Worm (Caenorhabditis elegans) whole organism, L4 larva: ENCODE results near the gene apx-1.

ENCODE experiments used
- F26F4.8 ChIP-seq: fragments of 200-800 bp; sonication (Bioruptor generic); conservative IDR thresholded peaks from 2 replicates; pipeline ENCODE4 v1.3.6; 2022; ENCODE audit warnings: missing genetic modification characterization, missing compliant biosample characterization
- F37D6.2 ChIP-seq: sonication (generic microtip); optimal IDR thresholded peaks from 2 replicates; lab custom pipeline; 2016; ENCODE audit warnings: mild to moderate bottlenecking, missing genetic modification characterization, missing compliant biosample characterization
- T26A8.4 ChIP-seq: fragments of 200-800 bp; sonication (Bioruptor generic); IDR thresholded peaks from 2 replicates; pipeline ENCODE4 v1.3.6; 2022; ENCODE audit warnings: missing genetic modification characterization, missing compliant biosample characterization
- Y75B8A.6 ChIP-seq: fragments of 200-800 bp; sonication (Bioruptor generic); IDR thresholded peaks from 2 replicates; pipeline ENCODE4 v1.3.6; 2022; ENCODE audit warnings: missing genetic modification reagents, missing genetic modification characterization, missing compliant biosample characterization
- ZK337.2 ChIP-seq: fragments of 200-800 bp; sonication (Bioruptor generic); IDR thresholded peaks from 2 replicates; pipeline ENCODE4 v1.3.6; 2022; ENCODE audit warnings: missing genetic modification reagents, missing genetic modification characterization, missing compliant biosample characterization
- aly-2 ChIP-seq: sonication (generic microtip); optimal IDR thresholded peaks from 2 replicates; lab custom pipeline; 2018; ENCODE audit warnings: missing biosample characterization, missing genetic modification characterization
- ama-1 ChIP-seq: fragments of 150-350 bp; optimal IDR thresholded peaks from 2 replicates; lab custom pipeline; 2014; ENCODE audit warnings: inconsistent platforms, mixed read lengths
- arid-1 ChIP-seq: fragments of 200-800 bp; sonication (Bioruptor generic); conservative IDR thresholded peaks from 2 replicates; pipeline ENCODE4 v1.3.6; 2022; ENCODE audit warnings: missing genetic modification reagents, missing genetic modification characterization, missing compliant biosample characterization
- attf-4 ChIP-seq: sonication (generic microtip); optimal IDR thresholded peaks from 3 replicates; lab custom pipeline; 2017; ENCODE audit warnings: missing biosample characterization, missing genetic modification characterization
- ceh-28 ChIP-seq: fragments of 150-350 bp; optimal IDR thresholded peaks from 2 replicates; lab custom pipeline; 2014; ENCODE audit warnings: missing biosample characterization, missing genetic modification reagents, missing genetic modification characterization
- ceh-44 ChIP-seq: fragments of 200-800 bp; sonication (Bioruptor generic); IDR thresholded peaks from 2 replicates; pipeline ENCODE4 v1.3.6; 2022; ENCODE audit warnings: missing genetic modification reagents, missing genetic modification characterization, missing compliant biosample characterization
- daf-16 ChIP-seq, 3 experiments: sonication (generic microtip); optimal IDR thresholded peaks; 2 replicates each; lab custom pipeline; 2016 to 2017; ENCODE audit warnings: missing genetic modification characterization in 3 of 3, missing genetic modification reagents in 3 of 3, mild to moderate bottlenecking in 2 of 3, missing compliant biosample characterization in 2 of 3, missing biosample characterization in 1 of 3, moderate library complexity in 1 of 3
- daf-19 ChIP-seq: fragments of 200-800 bp; sonication (Bioruptor generic); conservative IDR thresholded peaks from 2 replicates; pipeline ENCODE4 v1.3.6; 2022; ENCODE audit warnings: missing genetic modification characterization, missing compliant biosample characterization
- daf-8 ChIP-seq: fragments of 200-800 bp; sonication (Bioruptor generic); IDR thresholded peaks from 2 replicates; pipeline ENCODE4 v1.3.6; 2022; ENCODE audit warnings: missing genetic modification characterization, missing compliant biosample characterization
- dmd-6 ChIP-seq: fragments of 200-800 bp; sonication (Bioruptor generic); IDR thresholded peaks from 2 replicates; pipeline ENCODE4 v1.3.6; 2022; ENCODE audit warnings: missing genetic modification reagents, missing genetic modification characterization, missing compliant biosample characterization
- dmd-8 ChIP-seq: fragments of 200-800 bp; sonication (Bioruptor generic); IDR thresholded peaks from 2 replicates; pipeline ENCODE4 v1.3.6; 2022; ENCODE audit warnings: missing genetic modification characterization, missing compliant biosample characterization
- duxl-1 ChIP-seq: sonication (generic microtip); optimal IDR thresholded peaks from 2 replicates; lab custom pipeline; 2016; ENCODE audit warnings: mild to moderate bottlenecking, missing genetic modification characterization, moderate library complexity, missing compliant biosample characterization; ENCODE audit not compliant: poor library complexity
- fkh-10 ChIP-seq: fragments of 150-350 bp; optimal IDR thresholded peaks from 2 replicates; lab custom pipeline; 2014; ENCODE audit warnings: missing biosample characterization, missing genetic modification reagents, missing genetic modification characterization
- gei-8 ChIP-seq: fragments of 200-800 bp; sonication (Bioruptor generic); optimal IDR thresholded peaks from 2 replicates; lab custom pipeline; 2018; ENCODE audit warnings: mild to moderate bottlenecking, missing genetic modification characterization, missing compliant biosample characterization
- hif-1 ChIP-seq, 2 experiments: sonication (generic microtip); optimal IDR thresholded peaks; 2 replicates each; lab custom pipeline; 2016 to 2017; ENCODE audit warnings: missing compliant biosample characterization in 2 of 2, missing genetic modification characterization in 2 of 2, missing genetic modification reagents in 2 of 2, missing genotype in 2 of 2, mild to moderate bottlenecking in 1 of 2
- hlh-11 ChIP-seq: fragments of 200-800 bp; sonication (Bioruptor generic); optimal IDR thresholded peaks from 2 replicates; lab custom pipeline; 2018; ENCODE audit warnings: mild to moderate bottlenecking, missing genetic modification characterization, missing compliant biosample characterization
- hmg-1.1 ChIP-seq: fragments of 200-800 bp; sonication (Bioruptor generic); IDR thresholded peaks from 2 replicates; pipeline ENCODE4 v1.3.6; 2022; ENCODE audit warnings: missing genetic modification reagents, missing genetic modification characterization, missing compliant biosample characterization
- jun-1 ChIP-seq: fragments of 150-350 bp; optimal IDR thresholded peaks from 2 replicates; lab custom pipeline; 2014; ENCODE audit warnings: missing biosample characterization, missing genetic modification reagents, missing genetic modification characterization
- lin-1 ChIP-seq: fragments of 200-800 bp; sonication (Bioruptor generic); IDR thresholded peaks from 2 replicates; pipeline ENCODE4 v1.3.6; 2022; ENCODE audit warnings: missing genetic modification reagents, missing genetic modification characterization, missing compliant biosample characterization
- lin-13 ChIP-seq: fragments of 150-350 bp; optimal IDR thresholded peaks from 2 replicates; lab custom pipeline; 2014; ENCODE audit warnings: missing biosample characterization, missing genetic modification reagents, missing genetic modification characterization
- madf-5 ChIP-seq, 2 experiments: fragments of 200-800 bp; sonication (Bioruptor generic); IDR thresholded peaks; 2 replicates each; pipeline ENCODE4 v1.3.6; 2022; ENCODE audit warnings: missing compliant biosample characterization in 2 of 2, missing genetic modification characterization in 2 of 2
- mxl-3 ChIP-seq: fragments of 200-800 bp; sonication (Bioruptor generic); optimal IDR thresholded peaks from 2 replicates; lab custom pipeline; 2018; ENCODE audit warnings: mild to moderate bottlenecking, missing genetic modification characterization, missing compliant biosample characterization
- nhr-102 ChIP-seq: sonication (generic microtip); optimal IDR thresholded peaks from 2 replicates; lab custom pipeline; 2016; ENCODE audit warnings: mild to moderate bottlenecking, missing genetic modification characterization, moderate library complexity, missing compliant biosample characterization
- nhr-25 ChIP-seq: sonication (generic microtip); optimal IDR thresholded peaks from 2 replicates; lab custom pipeline; 2017; ENCODE audit warnings: missing genetic modification characterization, mild to moderate bottlenecking, missing compliant biosample characterization, antibody characterized with exemption, moderate library complexity, borderline replicate concordance; ENCODE audit not compliant: insufficient read depth
- nhr-28 ChIP-seq: fragments of 150-350 bp; optimal IDR thresholded peaks from 2 replicates; lab custom pipeline; 2014; ENCODE audit warnings: missing biosample characterization, missing genetic modification characterization
- nhr-41 ChIP-seq: fragments of 200-800 bp; sonication (Bioruptor generic); IDR thresholded peaks from 2 replicates; pipeline ENCODE4 v1.3.6; 2022; ENCODE audit warnings: missing genetic modification reagents, missing genetic modification characterization, missing compliant biosample characterization
- nhr-42 ChIP-seq: fragments of 200-800 bp; sonication (Bioruptor generic); IDR thresholded peaks from 2 replicates; pipeline ENCODE4 v1.3.6; 2022; ENCODE audit warnings: missing genetic modification characterization, missing compliant biosample characterization
- nhr-6 ChIP-seq: fragments of 150-350 bp; optimal IDR thresholded peaks from 2 replicates; lab custom pipeline; 2014; ENCODE audit warnings: missing biosample characterization, missing genetic modification characterization
- nhr-77 ChIP-seq: fragments of 150-350 bp; optimal IDR thresholded peaks from 2 replicates; lab custom pipeline; 2014; ENCODE audit warnings: missing biosample characterization, missing genetic modification characterization
- php-3 ChIP-seq: fragments of 200-800 bp; sonication (Bioruptor generic); IDR thresholded peaks from 2 replicates; pipeline ENCODE4 v1.3.6; 2022; ENCODE audit warnings: missing genetic modification reagents, missing genetic modification characterization, missing compliant biosample characterization
- spr-1 ChIP-seq: sonication (generic microtip); optimal IDR thresholded peaks from 2 replicates; lab custom pipeline; 2016; ENCODE audit warnings: mild to moderate bottlenecking, missing genetic modification characterization, missing compliant biosample characterization
- spr-3 ChIP-seq: fragments of 200-800 bp; sonication (Bioruptor generic); optimal IDR thresholded peaks from 2 replicates; lab custom pipeline; 2018; ENCODE audit warnings: mild to moderate bottlenecking, missing genetic modification characterization, missing compliant biosample characterization
- unc-62 ChIP-seq, 3 experiments: fragments of 150-350 bp in 1 of 3; sonication (generic microtip); optimal IDR thresholded peaks in 2 of 3; peaks in 1 of 3; 1 replicate in 1 of 3; 2 replicates in 2 of 3; lab custom pipeline; 2014 to 2017; ENCODE audit warnings: missing biosample characterization in 3 of 3, missing genetic modification characterization in 3 of 3, missing genetic modification reagents in 3 of 3, missing genotype in 1 of 3

apx-1 gene

ce11 chrV:3230597-3230996 is 20.6 kb downstream of the apx-1 start, which contains the start of gene K08D9.10:
Gene K08D9.10, plus strand, starts transcription at chrV:3230897.
- TF ChIP-seq nhr-42 (GFP tag; lab: Robert Waterston, UW) (no peak), ceh-44 (GFP tag; lab: Robert Waterston, UW) (no peak), hlh-11 (tag; lab: Kevin White, UChicago) (no peak), aly-2 (tag; lab: Kevin White, UChicago) (no peak), F26F4.8 (GFP tag; lab: Robert Waterston, UW) (no peak), fkh-10 (GFP tag; lab: Kevin White, UChicago) (no peak), ZK337.2 (GFP tag; lab: Robert Waterston, UW) (no peak), nhr-25 (tag; lab: Kevin White, UChicago) (no peak), hmg-1.1 (no peak), spr-3 (no peak), T26A8.4 (GFP tag; lab: Robert Waterston, UW) (no peak), daf-19 (no peak), madf-5 (GFP tag; IDR thresholded peaks at IDR 0.05; lab: Robert Waterston, UW) (no peak), daf-8 (GFP tag; lab: Robert Waterston, UW) (no peak), attf-4 (tag; lab: Kevin White, UChicago) (no peak), jun-1 (tag; lab: Kevin White, UChicago) (no peak), nhr-28 (tag; lab: Kevin White, UChicago) (no peak), nhr-41 (GFP tag; lab: Robert Waterston, UW) (no peak), lin-13 (GFP tag; lab: Kevin White, UChicago) (no peak)

ce11 chrV:3234887-3235286 is 24.9 kb downstream of the apx-1 start, which contains the start of gene K08D9.6:
Gene K08D9.6, minus strand, starts transcription at chrV:3234987.
- TF ChIP-seq duxl-1 (tag; lab: Kevin White, UChicago) (no peak), ama-1 (lab: Kevin White, UChicago) (no peak), nhr-25 (tag; lab: Kevin White, UChicago) (no peak)

ce11 chrV:3236610-3237009 is 26.6 kb downstream of the apx-1 start, which contains the start of the genes K08D9.9 and str-16:
Gene K08D9.9, minus strand, starts transcription at chrV:3236710.
Gene str-16, plus strand, starts transcription at chrV:3236875.
- no peak for TF ChIP-seq nhr-77 (tag; lab: Kevin White, UChicago)

- no peak for TF ChIP-seq mxl-3
- TF ChIP-seq unc-62 (GFP tag; optimal IDR thresholded peaks at IDR 0.05 in 1 of 2; lab: Kevin White, UChicago): peak in 1 of 2 experiments; percentile 95
- no peak for TF ChIP-seq unc-62 (tag; optimal IDR thresholded peaks at IDR 0.05; lab: Kevin White, UChicago)
- TF ChIP-seq arid-1 (GFP tag; lab: Robert Waterston, UW): no peak
Measured at ce11 chrV:3241175-3241574, 31.2 kb downstream of the apx-1 start, which contains the start of gene srj-11. Gene srj-11, plus strand, starts transcription at chrV:3241424.

- TF ChIP-seq unc-62 (GFP tag; optimal IDR thresholded peaks at IDR 0.05 in 1 of 2; lab: Kevin White, UChicago) (no peak), unc-62 (tag; optimal IDR thresholded peaks at IDR 0.05; lab: Kevin White, UChicago) (no peak), nhr-6 (tag; lab: Kevin White, UChicago) (no peak), dmd-6 (GFP tag; lab: Robert Waterston, UW) (no peak), Y75B8A.6 (GFP tag; lab: Robert Waterston, UW) (no peak), hif-1 (tag; optimal IDR thresholded peaks at IDR 0.05; lab: Kevin White, UChicago) (no peak), daf-16 (GFP tag; optimal IDR thresholded peaks at IDR 0.05; lab: Kevin White, UChicago) (no peak), daf-16 (tag; optimal IDR thresholded peaks at IDR 0.05; lab: Kevin White, UChicago) (no peak), ceh-28 (tag; lab: Kevin White, UChicago) (no peak), nhr-25 (tag; lab: Kevin White, UChicago) (no peak), php-3 (GFP tag; lab: Robert Waterston, UW) (no peak), lin-1 (GFP tag; lab: Robert Waterston, UW) (no peak), dmd-8 (GFP tag; lab: Robert Waterston, UW) (no peak), gei-8 (GFP tag; lab: Kevin White, UChicago) (no peak), nhr-102 (no peak), spr-1 (tag; lab: Kevin White, UChicago) (no peak), F37D6.2 (tag; lab: Kevin White, UChicago) (no peak), nhr-41 (GFP tag; lab: Robert Waterston, UW) (no peak)
Measured at ce11 chrV:3242984-3243383, 33.0 kb downstream of the apx-1 start, which contains the start of gene gst-23. Gene gst-23, plus strand, starts transcription at chrV:3243284.
